Fruit fly (Drosophila melanogaster) whole organism, pupa: ENCODE measurements around the gene Asator.

ENCODE experiments used
- CG13204 ChIP-seq: fragments of 200-800 bp; sonication (Bioruptor generic); optimal IDR thresholded peaks from 2 replicates; lab custom pipeline; 2018; ENCODE audit warnings: missing biosample characterization, mild to moderate bottlenecking, missing genetic modification characterization, moderate library complexity
- D1 ChIP-seq: fragments of 200-800 bp; sonication (Bioruptor generic); optimal IDR thresholded peaks from 2 replicates; lab custom pipeline; 2018; ENCODE audit warnings: missing biosample characterization, mild to moderate bottlenecking, missing genetic modification characterization, moderate library complexity

- TF ChIP-seq D1 (tag; lab: Kevin White, UChicago) (no peak), CG13204 (GFP tag; lab: Kevin White, UChicago) (no peak)
Measured at dm6 chr4:453303-453702, 35.5 kb downstream of the Asator start.
